Fruit fly (Drosophila melanogaster): ENCODE results near the gene CG14238.

CG14238 gene

dm6 chr3R:26443875-26444511 lies 14.1 kb upstream of the CG14238 start (continued):
- TF ChIP-seq Hmx (GFP tag; optimal IDR thresholded peaks at IDR 0.05) (no peak), ap (GFP tag; IDR thresholded peaks at IDR 0.05) (no peak), sc (optimal IDR thresholded peaks at IDR 0.05) (no peak), sc (GFP tag; optimal IDR thresholded peaks at IDR 0.05) (peak; percentile 28), CG6654 (GFP tag; optimal IDR thresholded peaks at IDR 0.05) (peak; percentile 41), Dll (GFP tag; IDR thresholded peaks at IDR 0.05; ENCODE audit: partially characterized antibody) (no peak), fd96Cb (tag; optimal IDR thresholded peaks at IDR 0.05) (peak; percentile 83), CG7928 (GFP tag; optimal IDR thresholded peaks at IDR 0.05) (no peak), B-H1 (GFP tag; IDR thresholded peaks at IDR 0.05) (no peak), dimm (GFP tag; IDR thresholded peaks at IDR 0.05) (no peak), tgo (GFP tag; IDR thresholded peaks at IDR 0.05) (peak; percentile 55), NFAT (GFP tag; IDR thresholded peaks at IDR 0.05) (no peak), stc (GFP tag; IDR thresholded peaks at IDR 0.05) (peak; percentile 56), Dip2 (GFP tag; IDR thresholded peaks at IDR 0.05) (no peak), zen2 (GFP tag; IDR thresholded peaks at IDR 0.05; ENCODE audit: partially characterized antibody) (no peak), tx (GFP tag; optimal IDR thresholded peaks at IDR 0.05) (no peak), Stat92E (GFP tag; optimal IDR thresholded peaks at IDR 0.05) (peak in 1 of 3 experiments; percentile 20), yki (optimal IDR thresholded peaks at IDR 0.05) (no peak), CG1529 (GFP tag; optimal IDR thresholded peaks at IDR 0.05) (peak; percentile 20), Dp (GFP tag; optimal IDR thresholded peaks at IDR 0.05) (no peak), slbo (GFP tag; IDR thresholded peaks at IDR 0.05) (no peak), CG9797 (GFP tag; optimal IDR thresholded peaks at IDR 0.05) (no peak), Taf1 (GFP tag; IDR thresholded peaks at IDR 0.05) (no peak), eyg (GFP tag; optimal IDR thresholded peaks at IDR 0.05) (no peak), Dip3 (GFP tag; optimal IDR thresholded peaks at IDR 0.05) (no peak), Elba2 (GFP tag; optimal IDR thresholded peaks at IDR 0.05) (no peak), chn (GFP tag; optimal IDR thresholded peaks at IDR 0.05) (no peak), ERR (GFP tag; optimal IDR thresholded peaks at IDR 0.05) (no peak), CG4730 (GFP tag; IDR thresholded peaks at IDR 0.05) (no peak), ham (GFP tag; IDR thresholded peaks at IDR 0.05) (no peak), br (optimal IDR thresholded peaks at IDR 0.05) (no peak), CG9817 (tag; optimal IDR thresholded peaks at IDR 0.05) (peak; percentile 13), jumu (GFP tag; optimal IDR thresholded peaks at IDR 0.05) (no peak), pb (GFP tag; optimal IDR thresholded peaks at IDR 0.05) (no peak), CG42726 (GFP tag; IDR thresholded peaks at IDR 0.05; ENCODE audit: partially characterized antibody) (no peak), Opbp (GFP tag; IDR thresholded peaks at IDR 0.05; ENCODE audit: partially characterized antibody) (no peak), CG17612 (GFP tag; IDR thresholded peaks at IDR 0.05) (no peak), gsb-n (tag; optimal IDR thresholded peaks at IDR 0.05) (no peak), D19A (tag; optimal IDR thresholded peaks at IDR 0.05) (no peak), CG3163 (GFP tag; optimal IDR thresholded peaks at IDR 0.05) (no peak), CG3281 (GFP tag; optimal IDR thresholded peaks at IDR 0.05) (peak; percentile 28), CG12104 (GFP tag; optimal IDR thresholded peaks at IDR 0.05) (no peak), gsb (GFP tag; IDR thresholded peaks at IDR 0.05) (no peak), lilli (GFP tag; optimal IDR thresholded peaks at IDR 0.05) (no peak), CG2129 (GFP tag; IDR thresholded peaks at IDR 0.05; ENCODE audit: partially characterized antibody) (no peak), Sox100B (GFP tag; optimal IDR thresholded peaks at IDR 0.05) (no peak), fru (optimal IDR thresholded peaks at IDR 0.05) (no peak), CG7839 (tag; optimal IDR thresholded peaks at IDR 0.05) (peak; percentile 72), CG11695 (GFP tag; IDR thresholded peaks at IDR 0.05) (peak; percentile 50; the same call in 2 of the 3 replicates), E2f2 (GFP tag; IDR thresholded peaks at IDR 0.05) (no peak; the same call in 1 of the 2 replicates), sob (GFP tag; IDR thresholded peaks at IDR 0.05) (no peak), CG10147 (GFP tag; optimal IDR thresholded peaks at IDR 0.05) (peak; percentile 60), Bdp1 (GFP tag; optimal IDR thresholded peaks at IDR 0.05) (no peak)

Data from whole organism, embryonic.